Worm (Caenorhabditis elegans) whole organism, mixed stage, embryonic: Measurements from ENCODE around the gene aco-2.

Experiments used
- M03D4.4 ChIP-seq: sonication (generic microtip); optimal IDR thresholded peaks from 2 replicates; lab custom pipeline; 2017; ENCODE audit warnings: mild to moderate bottlenecking, missing genetic modification characterization, missing compliant biosample characterization
- bed-3 ChIP-seq: fragments of 200-800 bp; sonication (Bioruptor generic); optimal IDR thresholded peaks from 3 replicates; lab custom pipeline; 2018; ENCODE audit warnings: mild to moderate bottlenecking, missing genetic modification characterization, moderate library complexity, missing compliant biosample characterization
- blmp-1 ChIP-seq: fragments of 150-350 bp; optimal IDR thresholded peaks from 2 replicates; lab custom pipeline; 2014; ENCODE audit warnings: missing biosample characterization, missing genetic modification characterization
- ceh-39 ChIP-seq: fragments of 150-350 bp; optimal IDR thresholded peaks from 2 replicates; lab custom pipeline; 2014; ENCODE audit warnings: missing biosample characterization, missing genetic modification characterization
- ceh-43 ChIP-seq: fragments of 200-800 bp; sonication (Bioruptor generic); optimal IDR thresholded peaks from 2 replicates; lab custom pipeline; 2018; ENCODE audit warnings: mild to moderate bottlenecking, missing genetic modification characterization, moderate library complexity, missing compliant biosample characterization
- ceh-83 ChIP-seq: fragments of 200-800 bp; sonication (Bioruptor generic); optimal IDR thresholded peaks from 2 replicates; lab custom pipeline; 2018; ENCODE audit warnings: mild to moderate bottlenecking, missing genetic modification characterization, missing compliant biosample characterization
- ces-1 ChIP-seq: fragments of 150-350 bp; optimal IDR thresholded peaks from 2 replicates; lab custom pipeline; 2014; ENCODE audit warnings: missing biosample characterization, missing genetic modification reagents, missing genetic modification characterization
- cnd-1 ChIP-seq: fragments of 200-800 bp; sonication (Bioruptor generic); optimal IDR thresholded peaks from 2 replicates; lab custom pipeline; 2018; ENCODE audit warnings: mild to moderate bottlenecking, missing genetic modification characterization, missing compliant biosample characterization
- drap-1 ChIP-seq: fragments of 200-800 bp; sonication (Bioruptor generic); optimal IDR thresholded peaks from 3 replicates; lab custom pipeline; 2018; ENCODE audit warnings: mild to moderate bottlenecking, missing genetic modification characterization, missing compliant biosample characterization
- elt-1 ChIP-seq: sonication (generic microtip); optimal IDR thresholded peaks from 2 replicates; lab custom pipeline; 2017; ENCODE audit warnings: missing genetic modification characterization, mild to moderate bottlenecking, missing compliant biosample characterization, antibody characterized with exemption, moderate library complexity, borderline replicate concordance; ENCODE audit not compliant: insufficient read depth
- elt-3 ChIP-seq: fragments of 150-350 bp; optimal IDR thresholded peaks from 2 replicates; lab custom pipeline; 2014; ENCODE audit warnings: missing biosample characterization, missing genetic modification characterization
- flh-1 ChIP-seq: fragments of 200-800 bp; sonication (Bioruptor generic); optimal IDR thresholded peaks from 2 replicates; lab custom pipeline; 2018; ENCODE audit warnings: mild to moderate bottlenecking, missing genetic modification characterization, moderate library complexity, missing compliant biosample characterization
- ham-2 ChIP-seq: fragments of 200-800 bp; sonication (Bioruptor generic); optimal IDR thresholded peaks from 2 replicates; lab custom pipeline; 2018; ENCODE audit warnings: mild to moderate bottlenecking, missing genetic modification characterization, missing compliant biosample characterization
- hlh-1 ChIP-seq: fragments of 150-350 bp; optimal IDR thresholded peaks from 2 replicates; lab custom pipeline; 2014; ENCODE audit warnings: missing biosample characterization, missing genetic modification reagents, missing genetic modification characterization
- lin-13 ChIP-seq: fragments of 150-350 bp; optimal IDR thresholded peaks from 2 replicates; lab custom pipeline; 2014; ENCODE audit warnings: missing biosample characterization, missing genetic modification characterization
- lin-32 ChIP-seq: fragments of 200-800 bp; sonication (Bioruptor generic); optimal IDR thresholded peaks from 2 replicates; lab custom pipeline; 2018; ENCODE audit warnings: mild to moderate bottlenecking, missing genetic modification characterization, missing compliant biosample characterization
- lsy-2 ChIP-seq: fragments of 150-350 bp; optimal IDR thresholded peaks from 2 replicates; lab custom pipeline; 2014; ENCODE audit warnings: missing biosample characterization, missing genetic modification characterization
- mab-5 ChIP-seq: fragments of 150-350 bp; optimal IDR thresholded peaks from 2 replicates; lab custom pipeline; 2014; ENCODE audit warnings: missing biosample characterization, missing genetic modification characterization
- mep-1 ChIP-seq: fragments of 150-350 bp; optimal IDR thresholded peaks from 2 replicates; lab custom pipeline; 2017; ENCODE audit warnings: missing biosample characterization, missing genetic modification reagents, missing genetic modification characterization, inconsistent platforms
- mls-2 ChIP-seq: sonication (generic microtip); optimal IDR thresholded peaks from 2 replicates; lab custom pipeline; 2016; ENCODE audit warnings: mild to moderate bottlenecking, missing genetic modification characterization, moderate library complexity, missing compliant biosample characterization
- nhr-12 ChIP-seq: fragments of 150-350 bp; optimal IDR thresholded peaks from 2 replicates; lab custom pipeline; 2014; ENCODE audit warnings: missing biosample characterization, missing genetic modification characterization
- nhr-2 ChIP-seq: fragments of 150-350 bp; optimal IDR thresholded peaks from 2 replicates; lab custom pipeline; 2014; ENCODE audit warnings: missing biosample characterization, missing genetic modification characterization
- nhr-237 ChIP-seq: fragments of 150-350 bp; optimal IDR thresholded peaks from 2 replicates; lab custom pipeline; 2014; ENCODE audit warnings: missing biosample characterization, missing genetic modification characterization
- nhr-28 ChIP-seq: fragments of 150-350 bp; optimal IDR thresholded peaks from 2 replicates; lab custom pipeline; 2014; ENCODE audit warnings: missing biosample characterization, missing genetic modification characterization
- nhr-76 ChIP-seq: sonication (generic microtip); optimal IDR thresholded peaks from 2 replicates; lab custom pipeline; 2017; ENCODE audit warnings: missing biosample characterization, missing genetic modification characterization
- pha-4 ChIP-seq: fragments of 150-350 bp; optimal IDR thresholded peaks from 2 replicates; lab custom pipeline; 2018; ENCODE audit warnings: missing biosample characterization, missing genetic modification reagents, missing genetic modification characterization
- sem-2 ChIP-seq: fragments of 200-800 bp; sonication (Bioruptor generic); optimal IDR thresholded peaks from 2 replicates; lab custom pipeline; 2018; ENCODE audit warnings: mild to moderate bottlenecking, missing genetic modification characterization, missing compliant biosample characterization
- snpc-4 ChIP-seq: fragments of 150-350 bp; optimal IDR thresholded peaks from 2 replicates; lab custom pipeline; 2014; ENCODE audit warnings: missing biosample characterization, missing genetic modification characterization
- sptf-1 ChIP-seq: sonication (generic microtip); optimal IDR thresholded peaks from 2 replicates; lab custom pipeline; 2017; ENCODE audit warnings: mild to moderate bottlenecking, missing genetic modification characterization, moderate library complexity, missing compliant biosample characterization
- tbx-8 ChIP-seq: fragments of 200-800 bp; sonication (Bioruptor generic); optimal IDR thresholded peaks from 2 replicates; lab custom pipeline; 2018; ENCODE audit warnings: mild to moderate bottlenecking, missing genetic modification characterization, moderate library complexity, missing compliant biosample characterization
- unc-120 ChIP-seq: sonication (generic microtip); optimal IDR thresholded peaks from 2 replicates; lab custom pipeline; 2017; ENCODE audit warnings: missing genetic modification characterization, missing compliant biosample characterization; ENCODE audit not compliant: poor library complexity, severe bottlenecking
- unc-39 ChIP-seq: fragments of 150-350 bp; optimal IDR thresholded peaks from 2 replicates; lab custom pipeline; 2014; ENCODE audit warnings: missing biosample characterization, missing genetic modification characterization
- unc-62 ChIP-seq: fragments of 150-350 bp; optimal IDR thresholded peaks from 2 replicates; lab custom pipeline; 2014; ENCODE audit warnings: missing biosample characterization, missing genetic modification reagents, missing genetic modification characterization
- zip-8 ChIP-seq: fragments of 150-350 bp; optimal IDR thresholded peaks from 2 replicates; lab custom pipeline; 2014; ENCODE audit warnings: missing biosample characterization, missing genetic modification characterization
- ztf-11 ChIP-seq: fragments of 150-350 bp; optimal IDR thresholded peaks from 2 replicates; lab custom pipeline; 2014; ENCODE audit warnings: missing biosample characterization, missing genetic modification characterization

The aco-2 gene

ce11 chrIII:8020823-8021332, 47.4 kb downstream of the aco-2 start, which contains the start of gene lin-36:
Gene lin-36, minus strand, starts transcription at chrIII:8020873.
- TF ChIP-seq lsy-2 (tag; lab: Kevin White, UChicago): peak; percentile 79
- TF ChIP-seq nhr-2 (tag; lab: Kevin White, UChicago): peak; percentile 36
- TF ChIP-seq lin-13 (tag; lab: Kevin White, UChicago): peak; percentile 86
- TF ChIP-seq unc-120: peak; percentile 90
- peak; percentile 54 for TF ChIP-seq pha-4 (tag; lab: Kevin White, UChicago)
- TF ChIP-seq unc-39 (tag; lab: Kevin White, UChicago): no peak
- no peak for TF ChIP-seq ztf-11
- TF ChIP-seq elt-3: peak; percentile 32
- TF ChIP-seq cnd-1 (tag; lab: Kevin White, UChicago): no peak
- no peak for TF ChIP-seq bed-3 (GFP tag; lab: Kevin White, UChicago)
- peak; percentile 59 for TF ChIP-seq mls-2 (tag; lab: Kevin White, UChicago)
- TF ChIP-seq drap-1: peak; percentile 43
- TF ChIP-seq blmp-1 (tag; lab: Kevin White, UChicago): no peak
- no peak for TF ChIP-seq nhr-28 (tag; lab: Kevin White, UChicago)
- no peak for TF ChIP-seq snpc-4 (tag; lab: Kevin White, UChicago)
- TF ChIP-seq unc-62: peak; percentile 97
- TF ChIP-seq hlh-1 (tag; lab: Kevin White, UChicago): peak; percentile 14
- TF ChIP-seq zip-8: no peak
- peak; percentile 47 for TF ChIP-seq elt-1 (tag; lab: Kevin White, UChicago)
- TF ChIP-seq mep-1 (tag; lab: Kevin White, UChicago): peak; percentile 87
- TF ChIP-seq mab-5: no peak
- TF ChIP-seq nhr-76 (tag; lab: Kevin White, UChicago): no peak
- no peak for TF ChIP-seq nhr-12
- TF ChIP-seq ham-2 (GFP tag; lab: Kevin White, UChicago): peak; percentile 53
- peak; percentile 56 for TF ChIP-seq M03D4.4
- no peak for TF ChIP-seq sem-2
- TF ChIP-seq ceh-43 (GFP tag; lab: Kevin White, UChicago): peak; percentile 24
- peak; percentile 70 for TF ChIP-seq nhr-237
- TF ChIP-seq ces-1: no peak
- no peak for TF ChIP-seq lin-32 (GFP tag; lab: Kevin White, UChicago)
- TF ChIP-seq ceh-83 (GFP tag; lab: Kevin White, UChicago): no peak
- peak; percentile 44 for TF ChIP-seq sptf-1 (tag; lab: Kevin White, UChicago)
- TF ChIP-seq ceh-39 (tag; lab: Kevin White, UChicago): peak; percentile 97
- TF ChIP-seq tbx-8 (GFP tag; lab: Kevin White, UChicago): no peak
- TF ChIP-seq flh-1 (GFP tag; lab: Kevin White, UChicago): no peak

ce11 chrIII:8022077-8022476, 48.6 kb downstream of the aco-2 start, which contains the start of gene F44B9.2:
Gene F44B9.2, plus strand, starts transcription at chrIII:8022463.
- TF ChIP-seq lsy-2 (tag; lab: Kevin White, UChicago) (no peak), unc-120 (peak; percentile 75), hlh-1 (tag; lab: Kevin White, UChicago) (peak; percentile 17)
